Fruit fly (Drosophila melanogaster) whole organism, pupa: ENCODE measurements around the gene CG32795.
A peak's percentile ranks its signal among the peaks of the same experiment; 100 is the strongest.

Experiments
- CG10348 ChIP-seq: fragments of 200-800 bp; sonication (Bioruptor generic); IDR thresholded peaks from 2 replicates; pipeline ENCODE4 v1.3.6; 2022; ENCODE audit warnings: missing biosample characterization, missing genetic modification characterization
- CG12605 ChIP-seq: fragments of 200-800 bp; sonication (Bioruptor generic); IDR thresholded peaks from 2 replicates; pipeline ENCODE4 v1.3.6; 2022; ENCODE audit warnings: missing biosample characterization, missing genetic modification characterization
- CG13204 ChIP-seq: fragments of 200-800 bp; sonication (Bioruptor generic); optimal IDR thresholded peaks from 2 replicates; lab custom pipeline; 2018; ENCODE audit warnings: missing biosample characterization, mild to moderate bottlenecking, missing genetic modification characterization, moderate library complexity
- CG14655 ChIP-seq: fragments of 200-800 bp; sonication (Bioruptor generic); optimal IDR thresholded peaks from 3 replicates; lab custom pipeline; 2017; ENCODE audit warnings: mild to moderate bottlenecking, missing biosample characterization, missing genetic modification reagents, missing genetic modification characterization
- CG15710 ChIP-seq: fragments of 200-800 bp; sonication (Bioruptor generic); optimal IDR thresholded peaks from 2 replicates; lab custom pipeline; 2018; ENCODE audit warnings: missing biosample characterization, mild to moderate bottlenecking, missing genetic modification characterization, moderate library complexity
- CG17806 ChIP-seq: fragments of 200-800 bp; sonication (Bioruptor generic); optimal IDR thresholded peaks from 2 replicates; lab custom pipeline; 2018; ENCODE audit warnings: missing biosample characterization, mild to moderate bottlenecking, missing genetic modification characterization, moderate library complexity
- CG32121 ChIP-seq: fragments of 200-800 bp; sonication (Bioruptor generic); IDR thresholded peaks from 2 replicates; pipeline ENCODE4 v1.3.6; 2022; ENCODE audit warnings: missing biosample characterization, missing genetic modification characterization
- CG34367 ChIP-seq: fragments of 200-800 bp; sonication (Bioruptor generic); optimal IDR thresholded peaks from 2 replicates; lab custom pipeline; 2018; ENCODE audit warnings: missing biosample characterization, mild to moderate bottlenecking, missing genetic modification characterization
- CG4496 ChIP-seq: fragments of 200-800 bp; sonication (Bioruptor generic); IDR thresholded peaks from 3 replicates; pipeline ENCODE4 v1.3.6; 2022; ENCODE audit warnings: missing biosample characterization, missing genetic modification characterization
- CG8159 ChIP-seq: fragments of 200-800 bp; sonication (Bioruptor generic); optimal IDR thresholded peaks from 3 replicates; lab custom pipeline; 2018; ENCODE audit warnings: missing biosample characterization, mild to moderate bottlenecking, missing genetic modification characterization, moderate library complexity
- CG8301 ChIP-seq: fragments of 200-800 bp; sonication (Bioruptor generic); optimal IDR thresholded peaks from 2 replicates; lab custom pipeline; 2018; ENCODE audit warnings: missing biosample characterization, mild to moderate bottlenecking, missing genetic modification characterization
- CG9948 ChIP-seq: fragments of 200-800 bp; sonication (Bioruptor generic); optimal IDR thresholded peaks from 2 replicates; lab custom pipeline; 2018; ENCODE audit warnings: missing biosample characterization, mild to moderate bottlenecking, missing genetic modification characterization, moderate library complexity
- D1 ChIP-seq: fragments of 200-800 bp; sonication (Bioruptor generic); optimal IDR thresholded peaks from 2 replicates; lab custom pipeline; 2018; ENCODE audit warnings: missing biosample characterization, mild to moderate bottlenecking, missing genetic modification characterization, moderate library complexity
- EcR ChIP-seq: fragments of 200-800 bp; sonication (Bioruptor generic); optimal IDR thresholded peaks from 3 replicates; lab custom pipeline; 2019; ENCODE audit warnings: missing biosample characterization, missing genetic modification characterization, mild to moderate bottlenecking, moderate library complexity, missing genetic modification reagents
- Ets98B ChIP-seq: fragments of 200-800 bp; sonication (Bioruptor generic); IDR thresholded peaks from 2 replicates; pipeline ENCODE4 v1.3.6; 2022; ENCODE audit warnings: missing biosample characterization, missing genetic modification characterization
- Pif1A ChIP-seq: fragments of 200-800 bp; sonication (Bioruptor generic); optimal IDR thresholded peaks from 3 replicates; lab custom pipeline; 2016; ENCODE audit warnings: missing biosample characterization, missing genetic modification characterization
- Pif1B ChIP-seq: fragments of 200-800 bp; sonication (Bioruptor generic); optimal IDR thresholded peaks from 3 replicates; lab custom pipeline; 2016; ENCODE audit warnings: missing biosample characterization, missing genetic modification characterization
- Snoo ChIP-seq: fragments of 200-800 bp; sonication (Bioruptor generic); optimal IDR thresholded peaks from 3 replicates; lab custom pipeline; 2017; ENCODE audit warnings: missing biosample characterization, mild to moderate bottlenecking, missing genetic modification characterization, inconsistent platforms
- fd96Ca ChIP-seq: fragments of 200-800 bp; sonication (Bioruptor generic); IDR thresholded peaks from 3 replicates; pipeline ENCODE4 v1.3.6; 2022; ENCODE audit warnings: missing biosample characterization, missing genetic modification characterization
- gl ChIP-seq: fragments of 200-800 bp; sonication (Bioruptor generic); optimal IDR thresholded peaks from 2 replicates; lab custom pipeline; 2018; ENCODE audit warnings: missing biosample characterization, mild to moderate bottlenecking, missing genetic modification characterization
- rn ChIP-seq: fragments of 200-800 bp; sonication (Bioruptor generic); IDR thresholded peaks from 2 replicates; pipeline ENCODE4 v1.3.6; 2022; ENCODE audit warnings: missing biosample characterization, missing genetic modification characterization

Gene CG32795

dm6 chrX:2788278-2789023 is 1.9 kb downstream of the CG32795 start:
- TF ChIP-seq CG32121 (no peak), Pif1B (GFP tag; lab: Kevin White, UChicago) (peak; percentile 49), EcR (GFP tag; lab: Kevin White, UChicago) (peak; percentile 90), CG14655 (GFP tag; lab: Kevin White, UChicago) (peak; percentile 48), CG17806 (tag; lab: Kevin White, UChicago) (peak; percentile 34), Pif1A (GFP tag; lab: Kevin White, UChicago) (peak; percentile 38), CG4496 (GFP tag; lab: Robert Waterston, UW) (no peak), CG8301 (peak; percentile 29), CG8159 (peak; percentile 60), D1 (tag; lab: Kevin White, UChicago) (no peak), rn (GFP tag; lab: Robert Waterston, UW) (no peak), CG34367 (tag; lab: Kevin White, UChicago) (peak; percentile 33), Ets98B (GFP tag; lab: Robert Waterston, UW) (no peak), gl (tag; lab: Kevin White, UChicago) (no peak), CG12605 (GFP tag; lab: Robert Waterston, UW) (no peak), Snoo (tag; lab: Kevin White, UChicago) (peak; percentile 42), CG9948 (tag; lab: Kevin White, UChicago) (peak; percentile 10), CG15710 (peak; percentile 51), CG13204 (GFP tag; lab: Kevin White, UChicago) (no peak), CG10348 (no peak), fd96Ca (GFP tag; lab: Robert Waterston, UW) (no peak)

dm6 chrX:2787857-2788256 is 2.5 kb downstream of the CG32795 start:
- TF ChIP-seq CG8301 = no peak
- no peak for TF ChIP-seq CG8159
- TF ChIP-seq Ets98B (GFP tag; lab: Robert Waterston, UW) = no peak
- TF ChIP-seq CG15710 = no peak
- no peak for TF ChIP-seq CG32121
- TF ChIP-seq CG10348 = no peak
- TF ChIP-seq Snoo (tag; lab: Kevin White, UChicago) = no peak
- TF ChIP-seq gl (tag; lab: Kevin White, UChicago) = no peak
- no peak for TF ChIP-seq Pif1B (GFP tag; lab: Kevin White, UChicago)
- no peak for TF ChIP-seq CG4496 (GFP tag; lab: Robert Waterston, UW)
- no peak for TF ChIP-seq Pif1A (GFP tag; lab: Kevin White, UChicago)

dm6 chrX:2787267-2787666 is 3.1 kb downstream of the CG32795 start:
- TF ChIP-seq CG14655 (GFP tag; lab: Kevin White, UChicago) = peak; percentile 88
- peak; percentile 88 for TF ChIP-seq CG4496 (GFP tag; lab: Robert Waterston, UW)
- peak; percentile 77; the same call in 1 of the 2 replicates for TF ChIP-seq CG10348
- TF ChIP-seq EcR (GFP tag; lab: Kevin White, UChicago) = peak; percentile 74
- TF ChIP-seq CG8159 = peak; percentile 95
- TF ChIP-seq gl (tag; lab: Kevin White, UChicago) = peak; percentile 79
- TF ChIP-seq CG32121 = peak; percentile 87
- peak; percentile 81 for TF ChIP-seq fd96Ca (GFP tag; lab: Robert Waterston, UW)
- TF ChIP-seq Snoo (tag; lab: Kevin White, UChicago) = peak; percentile 93
- peak; percentile 75 for TF ChIP-seq CG12605 (GFP tag; lab: Robert Waterston, UW)
- peak; percentile 93 for TF ChIP-seq CG15710
- peak; percentile 85 for TF ChIP-seq CG8301
- TF ChIP-seq rn (GFP tag; lab: Robert Waterston, UW) = peak; percentile 60
- peak; percentile 79 for TF ChIP-seq Ets98B (GFP tag; lab: Robert Waterston, UW)
- TF ChIP-seq Pif1B (GFP tag; lab: Kevin White, UChicago) = peak; percentile 92
- peak; percentile 91 for TF ChIP-seq CG34367 (tag; lab: Kevin White, UChicago)
- peak; percentile 78 for TF ChIP-seq CG13204 (GFP tag; lab: Kevin White, UChicago)
- TF ChIP-seq Pif1A (GFP tag; lab: Kevin White, UChicago) = peak; percentile 92
- peak; percentile 93 for TF ChIP-seq CG9948 (tag; lab: Kevin White, UChicago)
- TF ChIP-seq CG17806 (tag; lab: Kevin White, UChicago) = peak; percentile 89
- peak; percentile 80 for TF ChIP-seq D1 (tag; lab: Kevin White, UChicago)

- peak; percentile 93 for TF ChIP-seq rn (GFP tag; lab: Robert Waterston, UW)
- peak; percentile 89 for TF ChIP-seq CG17806 (tag; lab: Kevin White, UChicago)
- peak; percentile 94 for TF ChIP-seq Pif1A (GFP tag; lab: Kevin White, UChicago)
- peak; percentile 86 for TF ChIP-seq CG8301
- TF ChIP-seq Snoo (tag; lab: Kevin White, UChicago) = peak; percentile 88
- TF ChIP-seq D1 (tag; lab: Kevin White, UChicago) = peak; percentile 72
- peak; percentile 93 for TF ChIP-seq CG12605 (GFP tag; lab: Robert Waterston, UW)
- TF ChIP-seq CG4496 (GFP tag; lab: Robert Waterston, UW) = peak; percentile 98
- peak; percentile 79 for TF ChIP-seq gl (tag; lab: Kevin White, UChicago)
- peak; percentile 96 for TF ChIP-seq CG32121
- TF ChIP-seq CG14655 (GFP tag; lab: Kevin White, UChicago) = peak; percentile 86
- TF ChIP-seq CG9948 (tag; lab: Kevin White, UChicago) = peak; percentile 85
- TF ChIP-seq CG13204 (GFP tag; lab: Kevin White, UChicago) = peak; percentile 54
- TF ChIP-seq CG34367 (tag; lab: Kevin White, UChicago) = peak; percentile 88
- TF ChIP-seq EcR (GFP tag; lab: Kevin White, UChicago) = no peak
- peak; percentile 86 for TF ChIP-seq CG15710
- peak; percentile 80 for TF ChIP-seq CG10348
- TF ChIP-seq Pif1B (GFP tag; lab: Kevin White, UChicago) = peak; percentile 93
- peak; percentile 97 for TF ChIP-seq Ets98B (GFP tag; lab: Robert Waterston, UW)
- peak; percentile 94 for TF ChIP-seq fd96Ca (GFP tag; lab: Robert Waterston, UW)
- peak; percentile 91 for TF ChIP-seq CG8159
Measured at dm6 chrX:2786553-2787118, 3.7 kb downstream of the CG32795 start.
